Fruit fly (Drosophila melanogaster) whole organism, embryonic: ENCODE measurements around the gene CG43867.

Experiments used
- Bgb ChIP-seq: fragments of 200-800 bp; sonication (Bioruptor generic); IDR thresholded peaks from 2 replicates; pipeline ENCODE4 v1.3.6; 2022; ENCODE audit warnings: missing biosample characterization, missing genetic modification characterization; ENCODE audit not compliant: partially characterized antibody
- CG10462 ChIP-seq: fragments of 200-800 bp; sonication (Bioruptor generic); optimal IDR thresholded peaks from 2 replicates; lab custom pipeline; 2016; ENCODE audit warnings: missing biosample characterization, missing genetic modification characterization
- CG11723 ChIP-seq: fragments of 200-800 bp; sonication (Bioruptor generic); optimal IDR thresholded peaks from 2 replicates; lab custom pipeline; 2017; ENCODE audit warnings: missing biosample characterization, mild to moderate bottlenecking, missing genetic modification characterization
- CG12236 ChIP-seq: fragments of 200-800 bp; sonication (Bioruptor generic); optimal IDR thresholded peaks from 2 replicates; lab custom pipeline; 2016; ENCODE audit warnings: missing biosample characterization, missing genetic modification characterization
- CG13624 ChIP-seq: fragments of 200-800 bp; sonication (Bioruptor generic); optimal IDR thresholded peaks from 2 replicates; lab custom pipeline; 2016; ENCODE audit warnings: missing biosample characterization, missing genetic modification characterization
- CG13894 ChIP-seq: fragments of 200-800 bp; sonication (Bioruptor generic); optimal IDR thresholded peaks from 3 replicates; lab custom pipeline; 2018; ENCODE audit warnings: missing biosample characterization, mild to moderate bottlenecking, missing genetic modification characterization, moderate library complexity
- CG14441 ChIP-seq: fragments of 200-800 bp; sonication (Bioruptor generic); IDR thresholded peaks from 2 replicates; pipeline ENCODE4 v1.3.6; 2022; ENCODE audit warnings: missing biosample characterization, missing genetic modification characterization
- CG1602 ChIP-seq: fragments of 200-800 bp; sonication (Bioruptor generic); optimal IDR thresholded peaks from 3 replicates; lab custom pipeline; 2016; ENCODE audit warnings: missing biosample characterization, missing genetic modification characterization
- CG18011 ChIP-seq: fragments of 200-800 bp; sonication (Bioruptor generic); optimal IDR thresholded peaks from 2 replicates; lab custom pipeline; 2017; ENCODE audit warnings: missing biosample characterization, missing genetic modification characterization, mild to moderate bottlenecking, moderate library complexity, missing genotype
- CG2120 ChIP-seq: fragments of 200-800 bp; sonication (Bioruptor generic); optimal IDR thresholded peaks from 3 replicates; lab custom pipeline; 2016; ENCODE audit warnings: missing biosample characterization, missing genetic modification characterization
- CG33213 ChIP-seq: fragments of 200-800 bp; sonication (Bioruptor generic); optimal IDR thresholded peaks from 3 replicates; lab custom pipeline; 2016; ENCODE audit warnings: missing biosample characterization, missing genetic modification characterization
- CG3726 ChIP-seq: fragments of 200-800 bp; sonication (Bioruptor generic); IDR thresholded peaks from 3 replicates; pipeline ENCODE4, ENCODE4 v1.3.6; 2022; ENCODE audit warnings: missing biosample characterization, missing genetic modification characterization
- CG4404 ChIP-seq: fragments of 200-800 bp; sonication (Bioruptor generic); IDR thresholded peaks from 2 replicates; pipeline ENCODE4 v1.3.6; 2022; ENCODE audit warnings: missing biosample characterization, missing genetic modification characterization
- CG6272 ChIP-seq: fragments of 200-800 bp; sonication (Bioruptor generic); IDR thresholded peaks from 2 replicates; pipeline ENCODE4 v1.3.6; 2022; ENCODE audit warnings: missing biosample characterization, missing genetic modification characterization
- CG7271 ChIP-seq: fragments of 200-800 bp; sonication (Bioruptor generic); optimal IDR thresholded peaks from 2 replicates; lab custom pipeline; 2018; ENCODE audit warnings: missing biosample characterization, mild to moderate bottlenecking, missing genetic modification characterization, moderate library complexity
- CG8290 ChIP-seq, 3 experiments: fragments of 200-800 bp; sonication (Bioruptor generic); optimal IDR thresholded peaks; 2 replicates each; lab custom pipeline; 2016 to 2019; ENCODE audit warnings: missing biosample characterization in 3 of 3, missing genetic modification characterization in 3 of 3, mild to moderate bottlenecking in 2 of 3, moderate library complexity in 1 of 3
- Chrac-16 ChIP-seq: fragments of 200-800 bp; sonication (Bioruptor generic); optimal IDR thresholded peaks from 3 replicates; lab custom pipeline; 2016; ENCODE audit warnings: missing biosample characterization, missing genetic modification characterization
- Dbx ChIP-seq: fragments of 200-800 bp; sonication (Bioruptor generic); IDR thresholded peaks from 3 replicates; pipeline ENCODE4 v1.3.6; 2022; ENCODE audit warnings: missing biosample characterization, missing genetic modification characterization
- Dip2 ChIP-seq: fragments of 200-800 bp; sonication (Bioruptor generic); IDR thresholded peaks from 2 replicates; pipeline ENCODE4 v1.3.6; 2022; ENCODE audit warnings: missing biosample characterization, missing genetic modification characterization
- E2f1 ChIP-seq: fragments of 200-800 bp; sonication (Bioruptor generic); IDR thresholded peaks from 2 replicates; pipeline ENCODE4 v1.3.6; 2022; ENCODE audit warnings: missing biosample characterization, missing genetic modification characterization
- E2f2 ChIP-seq: fragments of 200-800 bp; sonication (Bioruptor generic); IDR thresholded peaks from 2 replicates; pipeline ENCODE4 v1.3.6; 2022; ENCODE audit warnings: missing biosample characterization, missing genetic modification characterization
- HmgD ChIP-seq: fragments of 200-800 bp; sonication (Bioruptor generic); optimal IDR thresholded peaks from 3 replicates; lab custom pipeline; 2016; ENCODE audit warnings: missing biosample characterization, missing genetic modification characterization
- Kr ChIP-seq: fragments of 200-800 bp; sonication (Bioruptor generic); optimal IDR thresholded peaks from 2 replicates; lab custom pipeline; 2017; ENCODE audit warnings: missing biosample characterization, mild to moderate bottlenecking, missing genetic modification characterization
- Lim3 ChIP-seq: fragments of 200-800 bp; sonication (Bioruptor generic); IDR thresholded peaks from 2 replicates; pipeline ENCODE4 v1.3.6; 2022; ENCODE audit warnings: missing biosample characterization, missing genetic modification characterization
- MTF-1 ChIP-seq: fragments of 200-800 bp; sonication (Bioruptor generic); optimal IDR thresholded peaks from 2 replicates; lab custom pipeline; 2018; ENCODE audit warnings: missing biosample characterization, mild to moderate bottlenecking, missing genetic modification characterization, borderline replicate concordance
- Nf-YA ChIP-seq: fragments of 200-800 bp; sonication (Bioruptor generic); IDR thresholded peaks from 2 replicates; pipeline ENCODE4 v1.3.6; 2022; ENCODE audit warnings: missing biosample characterization, missing genetic modification characterization
- Nf-YC ChIP-seq: fragments of 200-800 bp; optimal IDR thresholded peaks from 3 replicates; lab custom pipeline; 2019; ENCODE audit warnings: missing biosample characterization, mild to moderate bottlenecking, missing genetic modification characterization, moderate library complexity
- PHDP ChIP-seq: fragments of 200-800 bp; sonication (Bioruptor generic); optimal IDR thresholded peaks from 3 replicates; lab custom pipeline; 2018; ENCODE audit warnings: missing biosample characterization, mild to moderate bottlenecking, missing genetic modification characterization, moderate library complexity
- Pdp1 ChIP-seq, 2 experiments: fragments of 200-800 bp; sonication (Bioruptor generic); optimal IDR thresholded peaks; 3 replicates each; lab custom pipeline; 2016; ENCODE audit warnings: missing biosample characterization in 2 of 2, missing genetic modification characterization in 2 of 2, mild to moderate bottlenecking in 1 of 2, moderate library complexity in 1 of 2
- Taf1 ChIP-seq: fragments of 200-800 bp; sonication (Bioruptor generic); IDR thresholded peaks from 2 replicates; pipeline ENCODE4 v1.3.6; 2022; ENCODE audit warnings: missing biosample characterization, missing genetic modification characterization
- Xrp1 ChIP-seq: fragments of 200-800 bp; sonication (Bioruptor generic); IDR thresholded peaks from 2 replicates; pipeline ENCODE4 v1.3.6; 2022; ENCODE audit warnings: missing biosample characterization, missing genetic modification characterization
- ap ChIP-seq: fragments of 200-800 bp; sonication (Bioruptor generic); IDR thresholded peaks from 2 replicates; pipeline ENCODE4 v1.3.6; 2022; ENCODE audit warnings: missing biosample characterization, missing genetic modification characterization
- ase ChIP-seq: fragments of 200-800 bp; sonication (Bioruptor generic); IDR thresholded peaks from 3 replicates; pipeline ENCODE4 v1.3.6; 2022; ENCODE audit warnings: missing biosample characterization, missing genetic modification characterization
- az2 ChIP-seq: fragments of 200-800 bp; sonication (Bioruptor generic); optimal IDR thresholded peaks from 3 replicates; lab custom pipeline; 2016; ENCODE audit warnings: missing biosample characterization, missing genetic modification characterization
- croc ChIP-seq: fragments of 200-800 bp; sonication (Bioruptor generic); conservative IDR thresholded peaks from 3 replicates; pipeline ENCODE4 v1.3.6; 2022; ENCODE audit warnings: missing biosample characterization, missing genetic modification characterization
- en ChIP-seq: fragments of 200-800 bp; sonication (Bioruptor generic); optimal IDR thresholded peaks from 2 replicates; lab custom pipeline; 2016; ENCODE audit warnings: missing biosample characterization, missing genetic modification characterization
- fd102C ChIP-seq: fragments of 200-800 bp; sonication (Bioruptor generic); optimal IDR thresholded peaks from 2 replicates; lab custom pipeline; 2018; ENCODE audit warnings: missing biosample characterization, mild to moderate bottlenecking, missing genetic modification characterization, moderate library complexity
- gfzf ChIP-seq: fragments of 200-800 bp; sonication (Bioruptor generic); optimal IDR thresholded peaks from 2 replicates; lab custom pipeline; 2016; ENCODE audit warnings: missing biosample characterization, mild to moderate bottlenecking, missing genetic modification characterization, moderate library complexity
- grau ChIP-seq: fragments of 200-800 bp; optimal IDR thresholded peaks from 3 replicates; lab custom pipeline; 2019; ENCODE audit warnings: missing biosample characterization, mild to moderate bottlenecking, missing genetic modification characterization, moderate library complexity
- hkb ChIP-seq, 2 experiments: fragments of 200-800 bp in 1 of 2; fragments of >200 bp in 1 of 2; sonication (Bioruptor generic) in 1 of 2; IDR thresholded peaks in 1 of 2; optimal IDR thresholded peaks in 1 of 2; 2 replicates each; pipeline versions ENCODE4 v1.3.6 to Lab custom; 2017 to 2022; ENCODE audit warnings: missing biosample characterization in 1 of 2, missing genetic modification characterization in 1 of 2
- lab ChIP-seq: fragments of 200-800 bp; sonication (Bioruptor generic); optimal IDR thresholded peaks from 3 replicates; lab custom pipeline; 2017; ENCODE audit warnings: missing biosample characterization, missing genetic modification characterization, mild to moderate bottlenecking, moderate library complexity, missing genetic modification reagents
- lilli ChIP-seq: fragments of 200-800 bp; sonication (Bioruptor generic); optimal IDR thresholded peaks from 3 replicates; lab custom pipeline; 2016; ENCODE audit warnings: missing biosample characterization, missing genetic modification characterization
- odd ChIP-seq: fragments of 200-800 bp; sonication (Bioruptor generic); optimal IDR thresholded peaks from 2 replicates; lab custom pipeline; 2017; ENCODE audit warnings: missing biosample characterization, mild to moderate bottlenecking, missing genetic modification characterization
- peb ChIP-seq: fragments of 200-800 bp; sonication (Bioruptor generic); IDR thresholded peaks from 2 replicates; pipeline ENCODE4 v1.3.6; 2022; ENCODE audit warnings: missing biosample characterization, missing genetic modification characterization
- ro ChIP-seq: fragments of 200-800 bp; sonication (Bioruptor generic); IDR thresholded peaks from 2 replicates; pipeline ENCODE4 v1.3.6; 2022; ENCODE audit warnings: missing biosample characterization, missing genetic modification characterization
- salm ChIP-seq: fragments of 200-800 bp; sonication (Bioruptor generic); optimal IDR thresholded peaks from 2 replicates; lab custom pipeline; 2018; ENCODE audit warnings: missing biosample characterization, mild to moderate bottlenecking, missing genetic modification characterization
- sim ChIP-seq: fragments of 200-800 bp; sonication (Bioruptor generic); IDR thresholded peaks from 2 replicates; pipeline ENCODE4 v1.3.6; 2022; ENCODE audit warnings: missing biosample characterization, missing genetic modification characterization
- slp2 ChIP-seq: fragments of 200-800 bp; sonication (Bioruptor generic); optimal IDR thresholded peaks from 2 replicates; lab custom pipeline; 2016; ENCODE audit warnings: missing biosample characterization, missing genetic modification characterization
- vvl ChIP-seq: fragments of 200-800 bp; sonication (Bioruptor generic); IDR thresholded peaks from 2 replicates; pipeline ENCODE4 v1.3.6; 2022; ENCODE audit warnings: missing biosample characterization, missing genetic modification characterization
- z ChIP-seq: fragments of 200-800 bp; sonication (Bioruptor generic); IDR thresholded peaks from 3 replicates; pipeline ENCODE4 v1.3.6; 2022; ENCODE audit warnings: missing biosample characterization, missing genetic modification characterization

CG43867 gene

DNA sequence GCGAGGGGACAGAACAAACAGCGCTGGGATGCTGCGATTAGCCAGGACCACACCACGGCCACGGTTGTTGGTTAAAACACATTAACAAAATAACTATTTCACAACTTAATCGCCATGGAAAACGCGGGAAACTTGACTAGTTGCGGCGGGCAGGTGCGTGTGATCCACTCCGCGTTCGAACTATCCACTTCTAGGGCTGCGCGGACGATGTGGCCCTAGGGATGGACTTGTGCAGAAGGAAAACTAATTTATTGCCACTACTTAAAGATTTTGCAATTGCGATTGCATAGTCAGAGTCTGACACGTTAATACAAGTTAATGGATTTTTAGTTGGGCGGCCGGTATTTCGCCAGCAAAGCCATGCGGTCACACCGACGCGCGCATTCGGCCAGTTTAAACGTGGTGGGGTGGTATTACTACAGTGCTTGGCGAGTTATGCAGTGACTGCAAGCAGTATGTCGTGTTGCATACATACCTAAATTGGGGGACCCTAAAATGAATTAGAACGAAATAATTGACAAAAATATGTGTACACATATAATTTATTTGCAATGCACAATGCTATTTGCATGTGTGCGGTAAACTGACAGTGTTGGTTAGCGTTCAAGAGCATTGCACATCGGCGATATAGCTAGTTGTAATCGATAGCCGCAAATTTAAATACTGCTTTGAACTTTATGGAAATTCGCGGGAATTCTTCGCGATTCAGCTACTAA lies 126.5 kb downstream of the CG43867 start, which contains the start of gene Rbf (continued):
- TF ChIP-seq CG8290 (GFP tag; optimal IDR thresholded peaks at IDR 0.05; lab: Kevin White, UChicago): no peak
- TF ChIP-seq CG8290 (tag; optimal IDR thresholded peaks at IDR 0.05; lab: Kevin White, UChicago): peak in 1 of 2 experiments; percentile 16
- TF ChIP-seq odd (GFP tag; lab: Kevin White, UChicago): no peak
- TF ChIP-seq ro (GFP tag; lab: Robert Waterston, UW): no peak
- no peak for TF ChIP-seq CG14441
- no peak for TF ChIP-seq sim (GFP tag; lab: Robert Waterston, UW)
- TF ChIP-seq CG10462 (GFP tag; lab: Kevin White, UChicago): no peak
- no peak for TF ChIP-seq lab (GFP tag; lab: Kevin White, UChicago)
- peak; percentile 85 for TF ChIP-seq gfzf (GFP tag; lab: Kevin White, UChicago)
- TF ChIP-seq CG4404 (GFP tag; lab: Robert Waterston, UW): no peak
- TF ChIP-seq salm (tag; lab: Kevin White, UChicago): no peak
- TF ChIP-seq CG18011 (GFP tag; lab: Kevin White, UChicago): no peak
- no peak for TF ChIP-seq en (GFP tag; lab: Kevin White, UChicago)
- TF ChIP-seq hkb (optimal IDR thresholded peaks at IDR 0.05; lab: Kevin White, UChicago): no peak
- no peak for TF ChIP-seq hkb (GFP tag; IDR thresholded peaks at IDR 0.05; lab: Robert Waterston, UW)
- peak; percentile 11 for TF ChIP-seq Nf-YC (tag; lab: Kevin White, UChicago)
- no peak for TF ChIP-seq CG11723
- peak in 1 of 2 experiments; percentile 58 for TF ChIP-seq Pdp1 (GFP tag; optimal IDR thresholded peaks at IDR 0.05; lab: Kevin White, UChicago)
- no peak for TF ChIP-seq HmgD (GFP tag; lab: Kevin White, UChicago)
- no peak for TF ChIP-seq az2 (GFP tag; lab: Kevin White, UChicago)
- TF ChIP-seq CG13624 (GFP tag; lab: Kevin White, UChicago): peak; percentile 33
- TF ChIP-seq z (GFP tag; lab: Robert Waterston, UW): no peak
- no peak for TF ChIP-seq CG3726
- no peak for TF ChIP-seq CG7271 (tag; lab: Kevin White, UChicago)
- no peak for TF ChIP-seq Nf-YA (GFP tag; lab: Robert Waterston, UW)
- TF ChIP-seq ap: no peak
- 0 out of 2 replicates have a peak, but pooled peaks have one; percentile 6 for TF ChIP-seq E2f1 (GFP tag; lab: Robert Waterston, UW)
- peak; percentile 31 for TF ChIP-seq CG2120 (GFP tag; lab: Kevin White, UChicago)
- no peak for TF ChIP-seq grau
- TF ChIP-seq E2f2 (GFP tag; lab: Robert Waterston, UW): peak; percentile 93
- TF ChIP-seq ase (GFP tag; lab: Robert Waterston, UW): no peak
- TF ChIP-seq Taf1 (GFP tag; lab: Robert Waterston, UW): no peak
- no peak for TF ChIP-seq peb
- TF ChIP-seq CG6272: no peak
- peak; percentile 5 for TF ChIP-seq CG33213 (GFP tag; lab: Kevin White, UChicago)
- TF ChIP-seq CG1602 (GFP tag; lab: Kevin White, UChicago): no peak
- TF ChIP-seq lilli: no peak
- no peak for TF ChIP-seq vvl (GFP tag; lab: Robert Waterston, UW)
- no peak for TF ChIP-seq Kr
- no peak for TF ChIP-seq Lim3
- TF ChIP-seq CG13894 (tag; lab: Kevin White, UChicago): no peak
- no peak for TF ChIP-seq croc (GFP tag; lab: Robert Waterston, UW)
- peak; percentile 55 for TF ChIP-seq Bgb (GFP tag; lab: Robert Waterston, UW)
- no peak for TF ChIP-seq CG12236 (GFP tag; lab: Kevin White, UChicago)
- TF ChIP-seq fd102C (GFP tag; lab: Kevin White, UChicago): no peak
- no peak for TF ChIP-seq MTF-1 (GFP tag; lab: Kevin White, UChicago)
- no peak for TF ChIP-seq Dbx
- no peak for TF ChIP-seq Xrp1 (GFP tag; lab: Robert Waterston, UW)
- TF ChIP-seq Dip2: no peak
- no peak for TF ChIP-seq slp2 (GFP tag; lab: Kevin White, UChicago)
- TF ChIP-seq PHDP (tag; lab: Kevin White, UChicago): no peak
- peak; percentile 11 for TF ChIP-seq Chrac-16 (GFP tag; lab: Kevin White, UChicago)
